Fruit fly (Drosophila melanogaster): ENCODE results near the gene CG18547.
A peak's percentile ranks its signal among the peaks of the same experiment; 100 is the strongest.

The CG18547 gene

DNA sequence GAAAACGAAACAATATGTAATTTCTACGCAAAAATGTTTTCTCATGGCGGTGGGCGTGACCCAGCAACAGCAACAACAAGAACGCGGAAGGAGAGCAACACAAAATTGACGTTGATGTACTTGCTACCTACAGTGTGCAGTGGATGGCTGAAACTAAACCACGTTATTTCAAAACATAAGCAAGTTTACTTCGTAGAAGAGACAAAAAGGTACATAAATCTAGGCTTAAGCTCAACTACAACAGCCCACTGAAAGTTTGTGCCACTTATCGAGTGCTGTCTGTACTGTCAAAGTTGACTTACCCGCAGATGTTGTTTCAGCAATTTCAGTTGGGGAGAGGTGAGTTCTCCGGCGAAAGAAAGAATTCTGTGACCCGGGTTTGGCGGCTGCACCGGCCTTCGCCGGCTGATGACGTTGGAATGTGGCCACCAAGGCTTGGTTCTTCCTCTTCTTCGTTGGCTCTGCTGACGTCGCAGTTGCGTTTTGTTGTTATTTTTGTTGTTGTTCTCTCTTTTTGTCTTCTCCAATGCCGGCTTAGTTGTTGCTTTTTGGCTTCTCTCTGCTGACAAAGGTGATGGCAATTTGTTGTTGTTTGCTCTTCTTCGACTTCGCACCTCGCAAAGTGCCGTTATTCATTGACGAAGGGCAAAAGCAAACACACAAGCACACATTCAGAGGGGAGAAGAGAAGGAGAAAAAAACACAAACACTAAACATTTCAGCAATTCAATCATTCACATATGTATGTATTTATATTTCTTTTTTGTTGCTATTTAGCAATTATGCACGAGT lies 32.9 kb downstream of the CG18547 start (continued):
- peak; percentile 62 for TF ChIP-seq Ets65A (GFP tag)
- peak; percentile 2 for TF ChIP-seq PHDP (tag; optimal IDR thresholded peaks at IDR 0.05)
- TF ChIP-seq CG18476 (GFP tag; optimal IDR thresholded peaks at IDR 0.05) = no peak
- TF ChIP-seq cato (GFP tag; optimal IDR thresholded peaks at IDR 0.05; ENCODE audit: borderline replicate concordance) = no peak
- TF ChIP-seq ems (GFP tag; optimal IDR thresholded peaks at IDR 0.05) = peak; percentile 25
- TF ChIP-seq Gug (GFP tag; IDR thresholded peaks at IDR 0.05) = peak; percentile 27; the same call in 1 of the 4 replicates
- TF ChIP-seq Dip3 (GFP tag; optimal IDR thresholded peaks at IDR 0.05) = peak; percentile 8
- no peak for TF ChIP-seq Sry-β (GFP tag; optimal IDR thresholded peaks at IDR 0.05)
- TF ChIP-seq CG11456 (GFP tag; IDR thresholded peaks at IDR 0.05) = 0 out of 3 replicates have a peak, but pooled peaks have one; percentile 46
- TF ChIP-seq ind (GFP tag; optimal IDR thresholded peaks at IDR 0.05) = peak; percentile 19
- TF ChIP-seq CG1603 (tag; optimal IDR thresholded peaks at IDR 0.05) = peak; percentile 46
- no peak for TF ChIP-seq CG7271 (tag; optimal IDR thresholded peaks at IDR 0.05)
- TF ChIP-seq sqz (GFP tag; optimal IDR thresholded peaks at IDR 0.05) = peak; percentile 16
- TF ChIP-seq CG10654 (GFP tag; optimal IDR thresholded peaks at IDR 0.05) = peak; percentile 12
- peak; percentile 74 for TF ChIP-seq sd (tag; optimal IDR thresholded peaks at IDR 0.05)
- TF ChIP-seq Dfd (GFP tag; optimal IDR thresholded peaks at IDR 0.05) = no peak
- TF ChIP-seq grau (tag; optimal IDR thresholded peaks at IDR 0.05) = peak; percentile 84
- TF ChIP-seq row (GFP tag; IDR thresholded peaks at IDR 0.05) = peak; percentile 56
- TF ChIP-seq Oli (tag; optimal IDR thresholded peaks at IDR 0.05) = peak; percentile 18
- TF ChIP-seq CG1024 (GFP tag; IDR thresholded peaks at IDR 0.05) = 0 out of 2 replicates have a peak, but pooled peaks have one; percentile 5
- TF ChIP-seq CG1792 (GFP tag; optimal IDR thresholded peaks at IDR 0.05) = no peak
- TF ChIP-seq CG4360 (GFP tag; IDR thresholded peaks at IDR 0.05) = peak; percentile 80
- 0 out of 2 replicates have a peak, but pooled peaks have one; percentile 25 for TF ChIP-seq CG32767 (GFP tag; IDR thresholded peaks at IDR 0.05)
- TF ChIP-seq Hr51 (GFP tag; optimal IDR thresholded peaks at IDR 0.05) = peak in 1 of 2 experiments; percentile 22
- no peak for TF ChIP-seq cwo (GFP tag; optimal IDR thresholded peaks at IDR 0.05)
- no peak for TF ChIP-seq cg (GFP tag; optimal IDR thresholded peaks at IDR 0.05)
- TF ChIP-seq CG34224 (GFP tag; IDR thresholded peaks at IDR 0.05; ENCODE audit: partially characterized antibody) = no peak
- peak; percentile 23 for TF ChIP-seq CG16863 (GFP tag; optimal IDR thresholded peaks at IDR 0.05)
- TF ChIP-seq Hsf (GFP tag; optimal IDR thresholded peaks at IDR 0.05) = peak; percentile 6
- no peak for TF ChIP-seq seq (GFP tag; IDR thresholded peaks at IDR 0.05)
- peak; percentile 64 for TF ChIP-seq Rfx (GFP tag; IDR thresholded peaks at IDR 0.05)
- TF ChIP-seq vvl (GFP tag; IDR thresholded peaks at IDR 0.05) = peak; percentile 47; the same call in 1 of the 2 replicates
- TF ChIP-seq nmo (GFP tag; optimal IDR thresholded peaks at IDR 0.05) = peak; percentile 4
- TF ChIP-seq CG32532 (GFP tag; IDR thresholded peaks at IDR 0.05) = peak; percentile 49
- peak; percentile 27; the same call in 2 of the 3 replicates for TF ChIP-seq ci (GFP tag; IDR thresholded peaks at IDR 0.05)
- no peak for TF ChIP-seq phol (tag; optimal IDR thresholded peaks at IDR 0.05)
- peak; percentile 52; the same call in 1 of the 2 replicates for TF ChIP-seq CG14441 (GFP tag; IDR thresholded peaks at IDR 0.05)
- peak; percentile 72 for TF ChIP-seq dysf (GFP tag; IDR thresholded peaks at IDR 0.05)
- 0 out of 3 replicates have a peak, but pooled peaks have one; percentile 33 for TF ChIP-seq Mrtf (GFP tag; IDR thresholded peaks at IDR 0.05)
- 0 out of 2 replicates have a peak, but pooled peaks have one; percentile 13 for TF ChIP-seq CG32772 (GFP tag; IDR thresholded peaks at IDR 0.05)
- peak; percentile 15 for TF ChIP-seq CG7786 (GFP tag; optimal IDR thresholded peaks at IDR 0.05)
- TF ChIP-seq CG4404 (GFP tag; IDR thresholded peaks at IDR 0.05) = no peak
- TF ChIP-seq CG11504 (tag; optimal IDR thresholded peaks at IDR 0.05) = peak; percentile 29
- 0 out of 2 replicates have a peak, but pooled peaks have one; percentile 19 for TF ChIP-seq Rx (GFP tag; IDR thresholded peaks at IDR 0.05)
- TF ChIP-seq lmd (GFP tag; IDR thresholded peaks at IDR 0.05) = peak; percentile 56
- TF ChIP-seq CG3281 (GFP tag; optimal IDR thresholded peaks at IDR 0.05) = peak; percentile 38
- TF ChIP-seq unpg (GFP tag; optimal IDR thresholded peaks at IDR 0.05) = peak; percentile 27
- TF ChIP-seq Hmr (GFP tag; optimal IDR thresholded peaks at IDR 0.05) = peak; percentile 26
- no peak for TF ChIP-seq Nf-YA (GFP tag; IDR thresholded peaks at IDR 0.05)
